Worm (Caenorhabditis elegans) whole organism, L1 larva: ENCODE data around the gene cal-5.
A peak's percentile ranks its signal among the peaks of the same experiment; 100 is the strongest.

ENCODE experiments used
- C04F5.9 ChIP-seq: sonication (generic microtip); optimal IDR thresholded peaks from 2 replicates; lab custom pipeline; 2016; ENCODE audit warnings: missing genetic modification characterization, missing compliant biosample characterization
- C34B4.2 ChIP-seq: sonication (generic microtip); optimal IDR thresholded peaks from 2 replicates; lab custom pipeline; 2017; ENCODE audit warnings: mild to moderate bottlenecking, missing genetic modification characterization, missing compliant biosample characterization
- F16B12.6 ChIP-seq: fragments of 150-350 bp; optimal IDR thresholded peaks from 2 replicates; lab custom pipeline; 2014; ENCODE audit warnings: missing biosample characterization, missing genetic modification characterization
- aha-1 ChIP-seq: fragments of 150-350 bp; optimal IDR thresholded peaks from 2 replicates; lab custom pipeline; 2014; ENCODE audit warnings: missing biosample characterization, missing genetic modification characterization
- alr-1 ChIP-seq: fragments of 200-800 bp; sonication (Bioruptor generic); optimal IDR thresholded peaks from 2 replicates; lab custom pipeline; 2018; ENCODE audit warnings: borderline replicate concordance, mild to moderate bottlenecking, missing genetic modification characterization, missing compliant biosample characterization
- aly-2 ChIP-seq: fragments of 150-350 bp; optimal IDR thresholded peaks from 2 replicates; lab custom pipeline; 2014; ENCODE audit warnings: missing biosample characterization, missing genetic modification characterization
- ama-1 ChIP-seq: fragments of 150-350 bp; optimal IDR thresholded peaks from 2 replicates; lab custom pipeline; 2014
- blmp-1 ChIP-seq: fragments of 150-350 bp; optimal IDR thresholded peaks from 2 replicates; lab custom pipeline; 2014; ENCODE audit warnings: missing biosample characterization, missing genetic modification characterization
- ceh-8 ChIP-seq: fragments of 200-800 bp; sonication (Bioruptor generic); optimal IDR thresholded peaks from 2 replicates; lab custom pipeline; 2018; ENCODE audit warnings: mild to moderate bottlenecking, missing genetic modification characterization, moderate library complexity, missing compliant biosample characterization
- ceh-82 ChIP-seq, 3 experiments: fragments of 150-350 bp in 1 of 3; sonication (generic microtip) in 2 of 3; optimal IDR thresholded peaks; 2 replicates each; lab custom pipeline; 2014 to 2017; ENCODE audit warnings: missing biosample characterization in 3 of 3, missing genetic modification characterization in 3 of 3
- ces-1 ChIP-seq: fragments of 150-350 bp; optimal IDR thresholded peaks from 2 replicates; lab custom pipeline; 2014; ENCODE audit warnings: missing biosample characterization, missing genetic modification reagents, missing genetic modification characterization
- dpl-1 ChIP-seq, 3 experiments: fragments of 150-350 bp in 2 of 3; sonication (generic microtip) in 1 of 3; optimal IDR thresholded peaks; 2 replicates each; lab custom pipeline; 2014 to 2017; ENCODE audit warnings: missing biosample characterization in 3 of 3, missing genetic modification characterization in 3 of 3, missing genetic modification reagents in 3 of 3
- dsc-1 ChIP-seq: sonication (generic microtip); optimal IDR thresholded peaks from 2 replicates; lab custom pipeline; 2016; ENCODE audit warnings: mild to moderate bottlenecking, missing genetic modification characterization, missing compliant biosample characterization
- efl-1 ChIP-seq, 4 experiments: fragments of 150-350 bp; optimal IDR thresholded peaks in 3 of 4; peaks in 1 of 4; 1 replicate in 1 of 4; 2 replicates in 3 of 4; lab custom pipeline; 2014; ENCODE audit warnings: missing biosample characterization in 2 of 4, missing genetic modification characterization in 2 of 4, missing genetic modification reagents in 2 of 4
- efl-3 ChIP-seq: fragments of 200-800 bp; sonication (Bioruptor generic); optimal IDR thresholded peaks from 2 replicates; lab custom pipeline; 2018; ENCODE audit warnings: mild to moderate bottlenecking, missing genetic modification characterization, missing compliant biosample characterization
- elt-2 ChIP-seq: sonication (generic microtip); optimal IDR thresholded peaks from 2 replicates; lab custom pipeline; 2016; ENCODE audit warnings: missing genetic modification characterization, mild to moderate bottlenecking, inconsistent platforms, missing compliant biosample characterization, missing genetic modification reagents
- fkh-10 ChIP-seq: sonication (generic microtip); optimal IDR thresholded peaks from 2 replicates; lab custom pipeline; 2017; ENCODE audit warnings: missing biosample characterization, missing genetic modification reagents, missing genetic modification characterization
- fkh-8 ChIP-seq: sonication (generic microtip); optimal IDR thresholded peaks from 2 replicates; lab custom pipeline; 2016; ENCODE audit warnings: mild to moderate bottlenecking, missing genetic modification characterization, missing compliant biosample characterization
- fos-1 ChIP-seq: fragments of 150-350 bp; optimal IDR thresholded peaks from 2 replicates; lab custom pipeline; 2014; ENCODE audit warnings: missing biosample characterization, missing genetic modification characterization
- grh-1 ChIP-seq: fragments of 200-800 bp; sonication (Bioruptor generic); IDR thresholded peaks from 2 replicates; pipeline ENCODE4 v1.3.6; 2022; ENCODE audit warnings: missing genetic modification reagents, missing genetic modification characterization, missing compliant biosample characterization
- hlh-17 ChIP-seq: fragments of 200-800 bp; sonication (Bioruptor generic); optimal IDR thresholded peaks from 2 replicates; lab custom pipeline; 2018; ENCODE audit warnings: missing genetic modification characterization, mild to moderate bottlenecking, missing compliant biosample characterization, moderate library complexity, borderline replicate concordance
- hlh-4 ChIP-seq: sonication (generic microtip); optimal IDR thresholded peaks from 2 replicates; lab custom pipeline; 2016; ENCODE audit warnings: mild to moderate bottlenecking, missing genetic modification characterization, missing compliant biosample characterization
- irx-1 ChIP-seq: sonication (generic microtip); optimal IDR thresholded peaks from 2 replicates; lab custom pipeline; 2016; ENCODE audit warnings: missing genetic modification characterization, missing compliant biosample characterization
- isw-1 ChIP-seq: fragments of 200-800 bp; sonication (Bioruptor generic); IDR thresholded peaks from 2 replicates; pipeline ENCODE4 v1.3.6; 2022; ENCODE audit warnings: missing genetic modification characterization, missing compliant biosample characterization
- jun-1 ChIP-seq: fragments of 150-350 bp; optimal IDR thresholded peaks from 2 replicates; lab custom pipeline; 2014; ENCODE audit warnings: missing biosample characterization, missing genetic modification reagents, missing genetic modification characterization
- lin-14 ChIP-seq: fragments of 200-800 bp; sonication (Bioruptor generic); optimal IDR thresholded peaks from 2 replicates; lab custom pipeline; 2018; ENCODE audit warnings: mild to moderate bottlenecking, missing genetic modification characterization, moderate library complexity, missing compliant biosample characterization
- lin-15B ChIP-seq: fragments of 150-350 bp; sonication (generic microtip); optimal IDR thresholded peaks from 3 replicates; lab custom pipeline; 2014; ENCODE audit warnings: missing biosample characterization, missing genetic modification characterization
- lin-39 ChIP-seq: fragments of 150-350 bp; optimal IDR thresholded peaks from 2 replicates; lab custom pipeline; 2014; ENCODE audit warnings: missing biosample characterization, missing genetic modification reagents, missing genetic modification characterization
- lir-3 ChIP-seq: sonication (generic microtip); optimal IDR thresholded peaks from 2 replicates; lab custom pipeline; 2016; ENCODE audit warnings: mild to moderate bottlenecking, missing genetic modification characterization, moderate library complexity, missing compliant biosample characterization; ENCODE audit not compliant: poor library complexity
- mab-9 ChIP-seq: fragments of 200-800 bp; sonication (Bioruptor generic); IDR thresholded peaks from 2 replicates; pipeline ENCODE4 v1.3.6; 2022; ENCODE audit warnings: missing genetic modification reagents, missing genetic modification characterization, missing compliant biosample characterization
- mef-2 ChIP-seq: fragments of 150-350 bp; optimal IDR thresholded peaks from 2 replicates; lab custom pipeline; 2014; ENCODE audit warnings: missing biosample characterization, missing genetic modification characterization
- nhr-11 ChIP-seq: fragments of 150-350 bp; optimal IDR thresholded peaks from 2 replicates; lab custom pipeline; 2014; ENCODE audit warnings: missing biosample characterization, missing genetic modification characterization
- nhr-237 ChIP-seq: fragments of 150-350 bp; optimal IDR thresholded peaks from 2 replicates; lab custom pipeline; 2014; ENCODE audit warnings: missing biosample characterization, missing genetic modification characterization
- nhr-28 ChIP-seq: fragments of 150-350 bp; optimal IDR thresholded peaks from 2 replicates; lab custom pipeline; 2014; ENCODE audit warnings: missing biosample characterization, missing genetic modification characterization
- nhr-47 ChIP-seq: sonication (generic microtip); optimal IDR thresholded peaks from 2 replicates; lab custom pipeline; 2016; ENCODE audit warnings: mild to moderate bottlenecking, missing genetic modification characterization, moderate library complexity, missing compliant biosample characterization
- nhr-84 ChIP-seq: sonication (generic microtip); optimal IDR thresholded peaks from 2 replicates; lab custom pipeline; 2017; ENCODE audit warnings: missing biosample characterization, missing genetic modification characterization
- nhr-90 ChIP-seq: sonication (generic microtip); optimal IDR thresholded peaks from 2 replicates; lab custom pipeline; 2016; ENCODE audit warnings: mild to moderate bottlenecking, missing genetic modification characterization, missing compliant biosample characterization; ENCODE audit not compliant: poor library complexity
- pag-3 ChIP-seq: sonication (generic microtip); optimal IDR thresholded peaks from 2 replicates; lab custom pipeline; 2017; ENCODE audit warnings: missing genetic modification characterization, mild to moderate bottlenecking, missing compliant biosample characterization, antibody characterized with exemption, borderline replicate concordance; ENCODE audit not compliant: insufficient read depth
- pax-3 ChIP-seq: fragments of 200-800 bp; sonication (Bioruptor generic); optimal IDR thresholded peaks from 2 replicates; lab custom pipeline; 2018; ENCODE audit warnings: mild to moderate bottlenecking, missing genetic modification characterization, moderate library complexity, missing compliant biosample characterization
- rnt-1 ChIP-seq: sonication (generic microtip); optimal IDR thresholded peaks from 2 replicates; lab custom pipeline; 2016; ENCODE audit warnings: mild to moderate bottlenecking, missing genetic modification characterization, moderate library complexity, missing compliant biosample characterization
- snpc-4 ChIP-seq: fragments of 150-350 bp; optimal IDR thresholded peaks from 2 replicates; lab custom pipeline; 2014; ENCODE audit warnings: missing biosample characterization, missing genetic modification characterization
- snu-23 ChIP-seq: sonication (generic microtip); optimal IDR thresholded peaks from 2 replicates; lab custom pipeline; 2016; ENCODE audit warnings: missing genetic modification characterization, missing compliant biosample characterization
- swsn-7 ChIP-seq: sonication (generic microtip); optimal IDR thresholded peaks from 2 replicates; lab custom pipeline; 2016; ENCODE audit warnings: missing genetic modification characterization, missing compliant biosample characterization
- tlp-1 ChIP-seq: fragments of 150-350 bp; optimal IDR thresholded peaks from 2 replicates; lab custom pipeline; 2014; ENCODE audit warnings: missing biosample characterization, missing genetic modification characterization
- unc-30 ChIP-seq: sonication (generic microtip); optimal IDR thresholded peaks from 2 replicates; lab custom pipeline; 2017; ENCODE audit warnings: missing biosample characterization, missing genetic modification characterization
- unc-62 ChIP-seq: fragments of 150-350 bp; optimal IDR thresholded peaks from 2 replicates; lab custom pipeline; 2014; ENCODE audit warnings: missing biosample characterization, missing genetic modification reagents, missing genetic modification characterization
- unc-86 ChIP-seq: sonication (generic microtip); optimal IDR thresholded peaks from 2 replicates; lab custom pipeline; 2016; ENCODE audit warnings: missing genetic modification characterization, missing compliant biosample characterization
- xbp-1 ChIP-seq: sonication (generic microtip); optimal IDR thresholded peaks from 2 replicates; lab custom pipeline; 2016; ENCODE audit warnings: missing genetic modification characterization, missing compliant biosample characterization
- ztf-11 ChIP-seq, 2 experiments: sonication (generic microtip); optimal IDR thresholded peaks; 2 replicates each; lab custom pipeline; 2016 to 2017; ENCODE audit warnings: missing genetic modification characterization in 2 of 2, missing biosample characterization in 1 of 2, missing compliant biosample characterization in 1 of 2
- ztf-4 ChIP-seq: fragments of 150-350 bp; optimal IDR thresholded peaks from 2 replicates; lab custom pipeline; 2014; ENCODE audit warnings: missing biosample characterization, missing genetic modification characterization

The cal-5 gene

ce11 chrX:5119246-5119645 is 41.5 kb upstream of the cal-5 start (continued):
- TF ChIP-seq unc-30 (tag; lab: Kevin White, UChicago): no peak
- TF ChIP-seq blmp-1 (tag; lab: Kevin White, UChicago): peak; percentile 88
- no peak for TF ChIP-seq mab-9 (GFP tag; lab: Robert Waterston, UW)
- no peak for TF ChIP-seq lir-3 (tag; lab: Kevin White, UChicago)
- TF ChIP-seq swsn-7: peak; percentile 33
- TF ChIP-seq aly-2 (tag; lab: Kevin White, UChicago): no peak
- no peak for TF ChIP-seq pax-3 (tag; lab: Kevin White, UChicago)
- no peak for TF ChIP-seq dsc-1 (tag; lab: Kevin White, UChicago)
- peak; percentile 61 for TF ChIP-seq xbp-1 (tag; lab: Kevin White, UChicago)
- peak; percentile 82 for TF ChIP-seq lin-14 (GFP tag; lab: Kevin White, UChicago)
- TF ChIP-seq nhr-237: no peak
- TF ChIP-seq mef-2 (tag; lab: Kevin White, UChicago): no peak
- no peak for TF ChIP-seq nhr-28
- no peak for TF ChIP-seq ztf-11 (tag; optimal IDR thresholded peaks at IDR 0.05; lab: Kevin White, UChicago)
- TF ChIP-seq alr-1 (tag; lab: Kevin White, UChicago): no peak
- TF ChIP-seq jun-1 (tag; lab: Kevin White, UChicago): no peak
- peak; percentile 26 for TF ChIP-seq irx-1 (tag; lab: Kevin White, UChicago)
- TF ChIP-seq efl-1 (optimal IDR thresholded peaks at IDR 0.05; lab: Kevin White, UChicago): peak in 1 of 2 experiments; percentile 21
- peak in 1 of 2 experiments; percentile 24 for TF ChIP-seq efl-1 (GFP tag; optimal IDR thresholded peaks at IDR 0.05 in 1 of 2; lab: Kevin White, UChicago)
- no peak for TF ChIP-seq hlh-4
- TF ChIP-seq snu-23 (GFP tag; lab: Kevin White, UChicago): peak; percentile 81
- peak; percentile 91 for TF ChIP-seq grh-1 (GFP tag; lab: Robert Waterston, UW)
- no peak for TF ChIP-seq unc-86 (tag; lab: Kevin White, UChicago)
- TF ChIP-seq ama-1 (lab: Kevin White, UChicago): no peak
- TF ChIP-seq lin-39 (tag; lab: Kevin White, UChicago): no peak
- TF ChIP-seq nhr-11 (tag; lab: Kevin White, UChicago): no peak
- TF ChIP-seq efl-3 (GFP tag; lab: Kevin White, UChicago): no peak
- no peak for TF ChIP-seq fos-1 (tag; lab: Kevin White, UChicago)
- TF ChIP-seq ceh-82 (tag; optimal IDR thresholded peaks at IDR 0.05; lab: Kevin White, UChicago): no peak
- no peak for TF ChIP-seq C34B4.2 (tag; lab: Kevin White, UChicago)
- TF ChIP-seq snpc-4: no peak
- no peak for TF ChIP-seq F16B12.6 (tag; lab: Kevin White, UChicago)
- TF ChIP-seq pag-3: no peak
- no peak for TF ChIP-seq lin-15B (tag; lab: Kevin White, UChicago)
- no peak for TF ChIP-seq ces-1 (GFP tag; lab: Kevin White, UChicago)
- TF ChIP-seq unc-62: no peak
- no peak for TF ChIP-seq fkh-8 (tag; lab: Kevin White, UChicago)
- no peak for TF ChIP-seq isw-1 (GFP tag; lab: Robert Waterston, UW)
- TF ChIP-seq tlp-1 (tag; lab: Kevin White, UChicago): no peak
- TF ChIP-seq hlh-17 (GFP tag; lab: Kevin White, UChicago): no peak
- TF ChIP-seq nhr-90 (tag; lab: Kevin White, UChicago): peak; percentile 70
- TF ChIP-seq dpl-1 (GFP tag; optimal IDR thresholded peaks at IDR 0.05; lab: Kevin White, UChicago): no peak
- no peak for TF ChIP-seq elt-2
- no peak for TF ChIP-seq fkh-10 (GFP tag; lab: Kevin White, UChicago)
- TF ChIP-seq ceh-8 (GFP tag; lab: Kevin White, UChicago): no peak
- no peak for TF ChIP-seq aha-1 (tag; lab: Kevin White, UChicago)
- peak; percentile 48 for TF ChIP-seq nhr-47
- TF ChIP-seq nhr-84 (tag; lab: Kevin White, UChicago): no peak
- no peak for TF ChIP-seq ztf-4 (tag; lab: Kevin White, UChicago)
- TF ChIP-seq C04F5.9: no peak
- TF ChIP-seq rnt-1 (tag; lab: Kevin White, UChicago): peak; percentile 59
